Worm (Caenorhabditis elegans) whole organism, L4/young adult: ENCODE data around the gene C26D10.7.

Experiments used
- W03F9.2 ChIP-seq: fragments of 150-350 bp; optimal IDR thresholded peaks from 2 replicates; lab custom pipeline; 2014; ENCODE audit warnings: missing biosample characterization, missing genetic modification characterization
- dao-5 ChIP-seq: sonication (generic microtip); optimal IDR thresholded peaks from 2 replicates; lab custom pipeline; 2016; ENCODE audit warnings: missing genotype, missing genetic modification characterization, moderate library complexity, missing compliant biosample characterization

DNA sequence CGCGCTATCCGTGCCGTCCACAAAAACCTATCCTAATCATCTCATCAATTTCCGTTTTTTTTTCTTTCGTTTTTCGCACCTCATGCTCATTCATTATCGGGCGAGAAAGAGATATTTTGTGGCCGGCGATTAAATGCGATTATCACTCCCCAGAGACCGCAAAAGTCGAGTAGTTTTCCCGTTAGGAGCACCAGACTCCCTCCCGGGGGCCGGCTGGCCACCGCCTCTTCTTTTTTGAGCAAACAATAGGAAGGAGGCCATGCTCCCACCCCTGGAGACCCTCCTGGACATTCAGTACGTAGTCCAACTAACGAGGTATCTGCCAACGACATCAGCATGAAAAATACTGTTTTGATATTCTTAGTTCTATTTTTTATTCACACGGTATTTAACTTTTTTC, 26.7 kb downstream of the C26D10.7 start, which contains the start of gene M195.2:
- TF ChIP-seq dao-5 (tag; lab: Kevin White, UChicago) (no peak), W03F9.2 (tag; lab: Kevin White, UChicago) (no peak)
